Fruit fly (Drosophila melanogaster): ENCODE results near the gene CG8188.

The CG8188 gene

DNA sequence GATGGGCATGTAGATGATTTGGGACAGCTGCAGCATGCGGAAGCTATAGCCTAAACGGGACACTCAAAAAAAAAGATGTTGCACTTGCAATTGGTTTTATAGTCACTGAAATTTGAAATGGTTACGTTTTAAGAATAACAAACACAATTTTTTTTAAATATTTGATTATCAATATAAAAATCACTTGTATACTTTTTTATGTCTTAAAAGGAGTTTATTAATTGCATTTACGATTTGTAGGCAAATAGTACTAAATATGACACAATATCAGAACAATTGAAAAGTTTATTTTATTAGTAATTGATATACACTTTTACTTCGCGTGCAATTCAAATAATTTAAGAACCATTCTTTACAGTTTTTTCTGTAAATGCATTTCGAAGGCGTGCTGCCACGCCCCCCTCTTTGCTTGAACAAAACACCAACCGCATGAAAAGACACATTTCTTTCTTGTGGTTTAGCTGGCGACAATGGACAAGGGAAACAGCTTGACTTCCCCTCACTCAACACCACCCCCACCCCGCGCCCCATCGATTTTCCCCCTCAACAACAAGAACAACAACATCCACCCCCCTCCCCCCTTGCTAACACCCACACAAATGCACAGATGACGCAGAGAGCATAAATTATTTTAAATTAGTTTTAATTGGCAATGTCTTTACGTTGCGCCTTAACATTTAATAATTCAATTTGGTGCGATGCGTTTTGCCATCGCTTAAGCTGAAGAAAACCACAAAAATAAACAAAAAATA lies 14.2 kb upstream of the CG8188 start (continued):
- TF ChIP-seq jigr1 (GFP tag; IDR thresholded peaks at IDR 0.05) (no peak), prd (optimal IDR thresholded peaks at IDR 0.05) (no peak), prd (GFP tag; IDR thresholded peaks at IDR 0.05) (no peak), CG14710 (tag; optimal IDR thresholded peaks at IDR 0.05) (peak; percentile 55), CG16813 (GFP tag; IDR thresholded peaks at IDR 0.05; ENCODE audit: partially characterized antibody) (no peak), phol (tag; optimal IDR thresholded peaks at IDR 0.05) (peak; percentile 63), HLH3B (GFP tag; IDR thresholded peaks at IDR 0.05) (no peak), Sin3A (optimal IDR thresholded peaks at IDR 0.05) (no peak)

DNA sequence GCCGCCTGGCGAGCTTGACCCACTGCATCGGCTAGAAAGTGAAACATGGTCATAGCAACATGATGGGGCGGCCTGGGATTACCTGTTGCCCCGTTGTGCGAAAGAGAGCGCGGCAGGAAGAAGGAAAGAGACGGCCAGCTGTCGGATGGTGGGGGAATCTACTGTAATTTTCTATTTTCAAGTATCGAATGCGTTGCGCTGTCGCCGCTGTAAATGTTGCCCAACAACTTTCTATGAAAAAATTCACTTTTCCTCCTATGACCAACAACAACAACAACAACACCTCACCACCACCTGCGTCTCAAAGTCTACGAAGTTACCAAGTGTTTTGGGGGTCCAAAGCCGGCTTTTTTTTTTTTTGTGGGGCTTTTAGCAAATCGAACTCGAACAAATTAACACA lies 12.2 kb upstream of the CG8188 start:
- TF ChIP-seq CG4360 (GFP tag; IDR thresholded peaks at IDR 0.05): peak; percentile 63
- peak; percentile 96 for TF ChIP-seq Blimp-1 (GFP tag; optimal IDR thresholded peaks at IDR 0.05)
- 0 out of 2 replicates have a peak, but pooled peaks have one; percentile 20 for TF ChIP-seq Awh (GFP tag; IDR thresholded peaks at IDR 0.05)
- peak; percentile 35 for TF ChIP-seq kni (GFP tag; optimal IDR thresholded peaks at IDR 0.05)
- TF ChIP-seq CG3281 (GFP tag; optimal IDR thresholded peaks at IDR 0.05): no peak
- TF ChIP-seq unpg (GFP tag; optimal IDR thresholded peaks at IDR 0.05): no peak
- peak; percentile 42 for TF ChIP-seq Ets65A (GFP tag)
- no peak for TF ChIP-seq CG14441 (GFP tag; IDR thresholded peaks at IDR 0.05)
- TF ChIP-seq CG1647 (GFP tag; optimal IDR thresholded peaks at IDR 0.05): no peak
- peak; percentile 18 for TF ChIP-seq oc (tag; optimal IDR thresholded peaks at IDR 0.05)
- TF ChIP-seq CG1832 (GFP tag; optimal IDR thresholded peaks at IDR 0.05): peak; percentile 32
- 0 out of 3 replicates have a peak, but pooled peaks have one; percentile 11 for TF ChIP-seq CG6791 (GFP tag; IDR thresholded peaks at IDR 0.05; ENCODE audit: partially characterized antibody)
- TF ChIP-seq GATAe (GFP tag; conservative IDR thresholded peaks at IDR 0.05): no peak

DNA sequence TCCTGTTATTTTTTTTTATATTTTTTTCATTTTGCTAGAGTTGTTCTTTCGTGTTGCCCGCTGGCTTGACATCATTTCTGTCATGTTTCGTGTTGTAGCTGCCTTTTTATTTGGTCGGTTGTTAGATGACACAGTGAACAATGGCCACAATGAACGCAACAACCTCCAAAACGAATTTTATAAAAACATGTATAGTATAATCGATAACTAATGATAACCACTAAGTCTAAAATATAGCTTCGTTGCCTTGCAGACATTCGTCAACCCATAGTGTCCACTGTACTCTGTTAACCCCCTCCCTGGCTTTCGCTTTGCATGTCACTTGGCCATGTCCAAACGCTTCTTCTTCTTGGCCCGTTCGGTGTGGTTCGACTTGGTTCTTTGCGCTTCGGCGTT lies 10.9 kb upstream of the CG8188 start:
- TF ChIP-seq NfI (GFP tag; optimal IDR thresholded peaks at IDR 0.05): peak; percentile 67
- TF ChIP-seq CG15073 (GFP tag; optimal IDR thresholded peaks at IDR 0.05): no peak
- TF ChIP-seq corto (GFP tag; optimal IDR thresholded peaks at IDR 0.05): no peak
- peak; percentile 61 for TF ChIP-seq CG9609 (GFP tag; optimal IDR thresholded peaks at IDR 0.05)
- TF ChIP-seq CG12744 (GFP tag; optimal IDR thresholded peaks at IDR 0.05): peak; percentile 47
- peak; percentile 51; the same call in 1 of the 2 replicates for TF ChIP-seq E2f2 (GFP tag; IDR thresholded peaks at IDR 0.05)
- TF ChIP-seq CG3847 (GFP tag; IDR thresholded peaks at IDR 0.05): peak; percentile 57
- TF ChIP-seq CG2889 (GFP tag; IDR thresholded peaks at IDR 0.05): peak; percentile 70
- no peak for TF ChIP-seq luna (GFP tag; optimal IDR thresholded peaks at IDR 0.05)
- TF ChIP-seq trh (GFP tag; optimal IDR thresholded peaks at IDR 0.05): no peak
- TF ChIP-seq Bteb2 (GFP tag; optimal IDR thresholded peaks at IDR 0.05): peak; percentile 37
- no peak for TF ChIP-seq cg (GFP tag; optimal IDR thresholded peaks at IDR 0.05)
- peak; percentile 83 for TF ChIP-seq ranshi (GFP tag; IDR thresholded peaks at IDR 0.05)
- peak; percentile 69 for TF ChIP-seq CG7839 (tag; optimal IDR thresholded peaks at IDR 0.05)
- no peak for TF ChIP-seq Stat92E (GFP tag; optimal IDR thresholded peaks at IDR 0.05)
- TF ChIP-seq Chrac-16 (GFP tag; optimal IDR thresholded peaks at IDR 0.05): peak; percentile 70
- TF ChIP-seq Trl (optimal IDR thresholded peaks at IDR 0.05): no peak
- peak; percentile 79 for TF ChIP-seq Trl (GFP tag; optimal IDR thresholded peaks at IDR 0.05)
- peak; percentile 30 for TF ChIP-seq HHEX (GFP tag; optimal IDR thresholded peaks at IDR 0.05)
- peak; percentile 49 for TF ChIP-seq ab (GFP tag; optimal IDR thresholded peaks at IDR 0.05)
- TF ChIP-seq CG12236 (GFP tag; optimal IDR thresholded peaks at IDR 0.05): peak; percentile 61
- peak; percentile 48; the same call in 2 of the 3 replicates for TF ChIP-seq CG11560 (tag; IDR thresholded peaks at IDR 0.05)
- no peak for TF ChIP-seq D19B (GFP tag; optimal IDR thresholded peaks at IDR 0.05)
- TF ChIP-seq sc (optimal IDR thresholded peaks at IDR 0.05): no peak
- TF ChIP-seq sc (GFP tag; optimal IDR thresholded peaks at IDR 0.05): peak; percentile 31
- TF ChIP-seq CG30020 (tag; optimal IDR thresholded peaks at IDR 0.05): no peak
- peak; percentile 30 for TF ChIP-seq CG4617 (GFP tag; optimal IDR thresholded peaks at IDR 0.05; ENCODE audit: borderline replicate concordance)
- no peak for TF ChIP-seq vfl (GFP tag; optimal IDR thresholded peaks at IDR 0.05)
